Fruit fly (Drosophila melanogaster): ENCODE measurements around the gene CG15347.

dm6 chrX:8460686-8461085 is at the start of gene CG15347:
- no peak for TF ChIP-seq psq (optimal IDR thresholded peaks at IDR 0.05)
- no peak for TF ChIP-seq CG8478 (optimal IDR thresholded peaks at IDR 0.05)
